Fruit fly (Drosophila melanogaster) whole organism, embryonic: ENCODE data around the gene ebd1.

ENCODE experiments used
- B-H1 ChIP-seq: fragments of 200-800 bp; sonication (Bioruptor generic); IDR thresholded peaks from 3 replicates; pipeline ENCODE4 v1.3.6; 2022; ENCODE audit warnings: missing biosample characterization, missing genetic modification characterization
- Bgb ChIP-seq: fragments of 200-800 bp; sonication (Bioruptor generic); IDR thresholded peaks from 2 replicates; pipeline ENCODE4 v1.3.6; 2022; ENCODE audit warnings: missing biosample characterization, missing genetic modification characterization; ENCODE audit not compliant: partially characterized antibody
- CG10431 ChIP-seq: fragments of 200-800 bp; sonication (Bioruptor generic); optimal IDR thresholded peaks from 3 replicates; lab custom pipeline; 2018; ENCODE audit warnings: missing biosample characterization, mild to moderate bottlenecking, missing genetic modification characterization
- CG12744 ChIP-seq: fragments of 200-800 bp; sonication (Bioruptor generic); optimal IDR thresholded peaks from 2 replicates; lab custom pipeline; 2016; ENCODE audit warnings: missing biosample characterization, missing genetic modification characterization
- CG17186 ChIP-seq: fragments of 200-800 bp; sonication (Bioruptor generic); optimal IDR thresholded peaks from 3 replicates; lab custom pipeline; 2017; ENCODE audit warnings: missing biosample characterization, missing genetic modification reagents, missing genetic modification characterization
- CG17328 ChIP-seq: fragments of 200-800 bp; sonication (Bioruptor generic); IDR thresholded peaks from 2 replicates; pipeline ENCODE4 v1.3.6; 2022; ENCODE audit warnings: missing biosample characterization, missing genetic modification characterization
- CG18011 ChIP-seq: fragments of 200-800 bp; sonication (Bioruptor generic); optimal IDR thresholded peaks from 2 replicates; lab custom pipeline; 2017; ENCODE audit warnings: missing biosample characterization, missing genetic modification characterization, mild to moderate bottlenecking, moderate library complexity, missing genotype
- CG18599 ChIP-seq: fragments of 200-800 bp; sonication (Bioruptor generic); optimal IDR thresholded peaks from 3 replicates; lab custom pipeline; 2017; ENCODE audit warnings: missing biosample characterization, missing genetic modification characterization, mild to moderate bottlenecking, moderate library complexity, missing genetic modification reagents
- CG2678 ChIP-seq: fragments of 200-800 bp; sonication (Bioruptor generic); optimal IDR thresholded peaks from 3 replicates; lab custom pipeline; 2019; ENCODE audit warnings: missing biosample characterization, mild to moderate bottlenecking, missing genetic modification characterization, moderate library complexity
- CG3995 ChIP-seq: fragments of 200-800 bp; sonication (Bioruptor generic); optimal IDR thresholded peaks from 3 replicates; lab custom pipeline; 2016; ENCODE audit warnings: missing biosample characterization, missing genetic modification characterization
- CG6272 ChIP-seq: fragments of 200-800 bp; sonication (Bioruptor generic); IDR thresholded peaks from 2 replicates; pipeline ENCODE4 v1.3.6; 2022; ENCODE audit warnings: missing biosample characterization, missing genetic modification characterization
- CG6854 ChIP-seq: fragments of 200-800 bp; sonication (Bioruptor generic); optimal IDR thresholded peaks from 3 replicates; lab custom pipeline; 2017; ENCODE audit warnings: missing biosample characterization, mild to moderate bottlenecking, missing genetic modification characterization
- CG7839 ChIP-seq: fragments of 200-800 bp; sonication (Bioruptor generic); optimal IDR thresholded peaks from 3 replicates; lab custom pipeline; 2018; ENCODE audit warnings: missing biosample characterization, mild to moderate bottlenecking, missing genetic modification characterization, moderate library complexity
- CG8281 ChIP-seq: fragments of 200-800 bp; sonication (Bioruptor generic); optimal IDR thresholded peaks from 2 replicates; lab custom pipeline; 2018; ENCODE audit warnings: missing biosample characterization, mild to moderate bottlenecking, missing genetic modification characterization, moderate library complexity
- CG8765 ChIP-seq: fragments of 200-800 bp; sonication (Bioruptor generic); IDR thresholded peaks from 2 replicates; pipeline ENCODE4 v1.3.6; 2022; ENCODE audit warnings: missing biosample characterization, missing genetic modification characterization
- D ChIP-seq, 2 experiments: fragments of 200-800 bp in 1 of 2; fragments of >200 bp in 1 of 2; sonication (Bioruptor generic) in 1 of 2; optimal IDR thresholded peaks; 2 replicates in 1 of 2; 3 replicates in 1 of 2; lab custom pipeline; 2017; ENCODE audit warnings: mild to moderate bottlenecking in 1 of 2, missing biosample characterization in 1 of 2, missing genetic modification characterization in 1 of 2, missing genetic modification reagents in 1 of 2
- Dfd ChIP-seq, 2 experiments: fragments of >200 bp; optimal IDR thresholded peaks; 2 replicates each; lab custom pipeline; 2017; ENCODE audit warnings: missing biosample characterization in 2 of 2, missing genetic modification characterization in 2 of 2
- Dll ChIP-seq: fragments of 200-800 bp; sonication (Bioruptor generic); IDR thresholded peaks from 4 replicates; pipeline ENCODE4 v1.3.6; 2022; ENCODE audit warnings: missing biosample characterization, missing genetic modification characterization; ENCODE audit not compliant: partially characterized antibody
- Dp ChIP-seq: fragments of 200-800 bp; sonication (Bioruptor generic); optimal IDR thresholded peaks from 2 replicates; lab custom pipeline; 2018; ENCODE audit warnings: missing biosample characterization, mild to moderate bottlenecking, missing genetic modification characterization, moderate library complexity
- HLH3B ChIP-seq: fragments of 200-800 bp; sonication (Bioruptor generic); IDR thresholded peaks from 2 replicates; pipeline ENCODE4 v1.3.6; 2022; ENCODE audit warnings: missing biosample characterization, missing genetic modification characterization
- HmgD ChIP-seq: fragments of 200-800 bp; sonication (Bioruptor generic); optimal IDR thresholded peaks from 3 replicates; lab custom pipeline; 2016; ENCODE audit warnings: missing biosample characterization, missing genetic modification characterization
- Hmr ChIP-seq: fragments of 200-800 bp; sonication (Bioruptor generic); optimal IDR thresholded peaks from 3 replicates; lab custom pipeline; 2017; ENCODE audit warnings: mild to moderate bottlenecking, missing biosample characterization, missing genetic modification reagents, missing genetic modification characterization
- Hr78 ChIP-seq, 2 experiments: fragments of 200-800 bp in 1 of 2; fragments of >200 bp in 1 of 2; sonication (Bioruptor generic) in 1 of 2; optimal IDR thresholded peaks; 2 replicates each; lab custom pipeline; 2017 to 2019; ENCODE audit warnings: missing biosample characterization in 2 of 2, missing genetic modification characterization in 2 of 2, mild to moderate bottlenecking in 1 of 2, moderate library complexity in 1 of 2
- Lim3 ChIP-seq: fragments of 200-800 bp; sonication (Bioruptor generic); IDR thresholded peaks from 2 replicates; pipeline ENCODE4 v1.3.6; 2022; ENCODE audit warnings: missing biosample characterization, missing genetic modification characterization
- Nf-YB ChIP-seq: fragments of 200-800 bp; sonication (Bioruptor generic); optimal IDR thresholded peaks from 3 replicates; lab custom pipeline; 2019; ENCODE audit warnings: missing biosample characterization, mild to moderate bottlenecking, missing genetic modification characterization, moderate library complexity
- Spps ChIP-seq: fragments of 200-800 bp; sonication (Bioruptor generic); optimal IDR thresholded peaks from 2 replicates; lab custom pipeline; 2018; ENCODE audit warnings: missing biosample characterization, mild to moderate bottlenecking, missing genetic modification characterization
- Usf ChIP-seq: fragments of 200-800 bp; sonication (Bioruptor generic); optimal IDR thresholded peaks from 2 replicates; lab custom pipeline; 2017; ENCODE audit warnings: missing genotype, missing biosample characterization, missing genetic modification characterization
- ash1 ChIP-seq: fragments of 200-800 bp; sonication (Bioruptor generic); optimal IDR thresholded peaks from 2 replicates; lab custom pipeline; 2018; ENCODE audit warnings: missing biosample characterization, mild to moderate bottlenecking, missing genetic modification characterization
- ato ChIP-seq: fragments of 200-800 bp; sonication (Bioruptor generic); IDR thresholded peaks from 2 replicates; pipeline ENCODE4 v1.3.6; 2022; ENCODE audit warnings: missing biosample characterization, missing genetic modification characterization; ENCODE audit not compliant: partially characterized antibody
- btn ChIP-seq: fragments of 200-800 bp; sonication (Bioruptor generic); optimal IDR thresholded peaks from 2 replicates; lab custom pipeline; 2016; ENCODE audit warnings: missing biosample characterization, missing genetic modification characterization
- caup ChIP-seq: fragments of 200-800 bp; sonication (Bioruptor generic); optimal IDR thresholded peaks from 3 replicates; lab custom pipeline; 2017; ENCODE audit warnings: missing biosample characterization, mild to moderate bottlenecking, missing genetic modification characterization, moderate library complexity; ENCODE audit not compliant: severe bottlenecking
- dimm ChIP-seq: fragments of 200-800 bp; sonication (Bioruptor generic); IDR thresholded peaks from 2 replicates; pipeline ENCODE4 v1.3.6; 2022; ENCODE audit warnings: missing biosample characterization, missing genetic modification characterization
- ftz-f1 ChIP-seq: fragments of 200-800 bp; sonication (Bioruptor generic); optimal IDR thresholded peaks from 2 replicates; lab custom pipeline; 2016; ENCODE audit warnings: missing biosample characterization, missing genetic modification characterization
- ind ChIP-seq: fragments of 200-800 bp; sonication (Bioruptor generic); optimal IDR thresholded peaks from 3 replicates; lab custom pipeline; 2016; ENCODE audit warnings: missing biosample characterization, missing genetic modification characterization
- jing ChIP-seq: fragments of 200-800 bp; sonication (Bioruptor generic); optimal IDR thresholded peaks from 2 replicates; lab custom pipeline; 2018; ENCODE audit warnings: missing biosample characterization, mild to moderate bottlenecking, missing genetic modification characterization
- kay ChIP-seq: fragments of 200-800 bp; sonication (Bioruptor generic); optimal IDR thresholded peaks from 2 replicates; lab custom pipeline; 2016; ENCODE audit warnings: missing biosample characterization, missing genetic modification characterization
- nerfin-2 ChIP-seq: fragments of 200-800 bp; sonication (Bioruptor generic); IDR thresholded peaks from 2 replicates; pipeline ENCODE4 v1.3.6; 2022; ENCODE audit warnings: missing biosample characterization, missing genetic modification characterization; ENCODE audit not compliant: partially characterized antibody
- onecut ChIP-seq: fragments of 200-800 bp; sonication (Bioruptor generic); IDR thresholded peaks from 2 replicates; pipeline ENCODE4 v1.3.6; 2022; ENCODE audit warnings: missing biosample characterization, missing genetic modification characterization
- pfk ChIP-seq: fragments of 200-800 bp; sonication (Bioruptor generic); optimal IDR thresholded peaks from 2 replicates; lab custom pipeline; 2018; ENCODE audit warnings: missing biosample characterization, mild to moderate bottlenecking, missing genetic modification characterization, moderate library complexity
- repo ChIP-seq: fragments of 200-800 bp; sonication (Bioruptor generic); optimal IDR thresholded peaks from 2 replicates; lab custom pipeline; 2016; ENCODE audit warnings: missing biosample characterization, missing genetic modification characterization
- seq ChIP-seq: fragments of 200-800 bp; sonication (Bioruptor generic); IDR thresholded peaks from 2 replicates; pipeline ENCODE4 v1.3.6; 2022; ENCODE audit warnings: missing biosample characterization, missing genetic modification characterization
- sob ChIP-seq: fragments of 200-800 bp; sonication (Bioruptor generic); IDR thresholded peaks from 2 replicates; pipeline ENCODE4 v1.3.6; 2022; ENCODE audit warnings: missing biosample characterization, missing genetic modification characterization
- stwl ChIP-seq: fragments of 200-800 bp; sonication (Bioruptor generic); optimal IDR thresholded peaks from 3 replicates; lab custom pipeline; 2018; ENCODE audit warnings: missing biosample characterization, mild to moderate bottlenecking, missing genetic modification characterization, moderate library complexity
- tap ChIP-seq: fragments of 200-800 bp; optimal IDR thresholded peaks from 3 replicates; lab custom pipeline; 2019; ENCODE audit warnings: missing biosample characterization, mild to moderate bottlenecking, missing genetic modification characterization, moderate library complexity
- trem ChIP-seq: fragments of 200-800 bp; optimal IDR thresholded peaks from 3 replicates; lab custom pipeline; 2019; ENCODE audit warnings: missing biosample characterization, mild to moderate bottlenecking, missing genetic modification characterization, moderate library complexity
- ttk ChIP-seq: fragments of 200-800 bp; sonication (Bioruptor generic); IDR thresholded peaks from 2 replicates; pipeline ENCODE4 v2.1.2; 2022; ENCODE audit warnings: missing biosample characterization, missing genetic modification characterization
- vvl ChIP-seq: fragments of 200-800 bp; sonication (Bioruptor generic); IDR thresholded peaks from 2 replicates; pipeline ENCODE4 v1.3.6; 2022; ENCODE audit warnings: missing biosample characterization, missing genetic modification characterization
- zf30C ChIP-seq: fragments of 200-800 bp; sonication (Bioruptor generic); optimal IDR thresholded peaks from 3 replicates; lab custom pipeline; 2018; ENCODE audit warnings: missing biosample characterization, mild to moderate bottlenecking, missing genetic modification characterization

Gene ebd1

dm6 chr3L:644111-644718, 41.1 kb downstream of the ebd1 start (continued):
- TF ChIP-seq Nf-YB (peak; percentile 58), ftz-f1 (GFP tag; lab: Kevin White, UChicago) (no peak), jing (GFP tag; lab: Kevin White, UChicago) (peak; percentile 87), nerfin-2 (GFP tag; lab: Robert Waterston, UW) (no peak), CG12744 (GFP tag; lab: Kevin White, UChicago) (peak; percentile 70), trem (peak; percentile 72), ato (GFP tag; lab: Robert Waterston, UW) (no peak), CG8281 (tag; lab: Kevin White, UChicago) (peak; percentile 70), tap (tag; lab: Kevin White, UChicago) (peak; percentile 83), CG3995 (GFP tag; lab: Kevin White, UChicago) (peak; percentile 21), CG8765 (GFP tag; lab: Robert Waterston, UW) (peak; percentile 60), sob (GFP tag; lab: Robert Waterston, UW) (peak; percentile 85), CG17328 (GFP tag; lab: Robert Waterston, UW) (peak; percentile 92), HLH3B (GFP tag; lab: Robert Waterston, UW) (peak; percentile 91), Dp (GFP tag; lab: Kevin White, UChicago) (no peak), onecut (peak; percentile 79), stwl (tag; lab: Kevin White, UChicago) (peak; percentile 11), ind (GFP tag; lab: Kevin White, UChicago) (peak; percentile 91), btn (peak; percentile 88), D (optimal IDR thresholded peaks at IDR 0.05; lab: Kevin White, UChicago) (no peak), D (GFP tag; optimal IDR thresholded peaks at IDR 0.05; lab: Kevin White, UChicago) (peak; percentile 89), seq (GFP tag; lab: Robert Waterston, UW) (peak; percentile 65; the same call in 1 of the 2 replicates), vvl (GFP tag; lab: Robert Waterston, UW) (peak; percentile 94), CG6272 (GFP tag; lab: Robert Waterston, UW) (peak; percentile 77), CG6854 (GFP tag; lab: Kevin White, UChicago) (peak; percentile 56), CG18599 (peak; percentile 80), CG2678 (tag; lab: Kevin White, UChicago) (peak; percentile 86), caup (GFP tag; lab: Kevin White, UChicago) (peak; percentile 61), CG7839 (tag; lab: Kevin White, UChicago) (peak; percentile 86), CG18011 (GFP tag; lab: Kevin White, UChicago) (peak; percentile 57), Dll (no peak), B-H1 (GFP tag; lab: Robert Waterston, UW) (peak; percentile 80; the same call in 2 of the 3 replicates), kay (GFP tag; lab: Kevin White, UChicago) (peak; percentile 69), Lim3 (GFP tag; lab: Robert Waterston, UW) (peak; percentile 63; the same call in 1 of the 2 replicates), CG10431 (GFP tag; lab: Kevin White, UChicago) (peak; percentile 62), repo (GFP tag; lab: Kevin White, UChicago) (peak; percentile 88), Bgb (GFP tag; lab: Robert Waterston, UW) (no peak), Spps (tag; lab: Kevin White, UChicago) (peak; percentile 56), Dfd (GFP tag; optimal IDR thresholded peaks at IDR 0.05; lab: Kevin White, UChicago) (no peak), dimm (GFP tag; lab: Robert Waterston, UW) (peak; percentile 58), Usf (GFP tag; lab: Kevin White, UChicago) (peak; percentile 32), HmgD (GFP tag; lab: Kevin White, UChicago) (peak; percentile 72), Hmr (peak; percentile 63), ttk (GFP tag; lab: Robert Waterston, UW) (peak; percentile 94), zf30C (peak; percentile 78), CG17186 (GFP tag; lab: Kevin White, UChicago) (peak; percentile 68), pfk (GFP tag; lab: Kevin White, UChicago) (no peak), Hr78 (GFP tag; optimal IDR thresholded peaks at IDR 0.05; lab: Kevin White, UChicago) (peak in 1 of 2 experiments; percentile 60), ash1 (GFP tag; lab: Kevin White, UChicago) (no peak)
